Worm (Caenorhabditis elegans): Measurements from ENCODE around the gene F42A6.1.
A peak's percentile ranks its signal among the peaks of the same experiment; 100 is the strongest.
"Not testable (repeated sequence)": the region's sequence is repeated elsewhere in the genome, so short reads cannot be mapped to it uniquely, and the experiment has no call there.

F42A6.1 gene

DNA sequence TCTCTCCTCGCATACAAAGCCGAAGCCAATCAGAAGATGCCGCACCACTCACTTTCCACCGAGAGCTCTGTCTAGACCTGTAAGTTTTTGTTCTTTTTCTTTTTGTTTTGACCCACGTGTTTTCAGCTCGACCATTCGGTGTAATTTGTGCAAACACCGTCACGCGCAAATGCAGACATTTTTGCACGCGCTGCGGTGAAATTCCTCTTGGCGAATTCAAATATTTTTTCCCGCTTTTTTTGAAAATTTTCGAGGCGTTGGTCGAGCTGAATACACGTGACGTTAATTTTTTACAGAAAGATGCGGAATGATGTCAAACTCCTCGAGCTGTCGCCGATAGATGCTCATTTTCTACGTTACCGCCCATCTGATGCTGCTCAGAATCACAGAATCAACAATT is 39.2 kb downstream of the F42A6.1 start, which contains the start of gene C04C3.4:
Gene C04C3.4, plus strand, starts transcription at position 301 of the 400 bp plus-strand sequence.
- not testable (repeated sequence) for TF ChIP-seq ref-1 (GFP tag; conservative IDR thresholded peaks at IDR 0.05); cog-1 (tag; optimal IDR thresholded peaks at IDR 0.05); klf-2 (GFP tag; conservative IDR thresholded peaks at IDR 0.05)

DNA sequence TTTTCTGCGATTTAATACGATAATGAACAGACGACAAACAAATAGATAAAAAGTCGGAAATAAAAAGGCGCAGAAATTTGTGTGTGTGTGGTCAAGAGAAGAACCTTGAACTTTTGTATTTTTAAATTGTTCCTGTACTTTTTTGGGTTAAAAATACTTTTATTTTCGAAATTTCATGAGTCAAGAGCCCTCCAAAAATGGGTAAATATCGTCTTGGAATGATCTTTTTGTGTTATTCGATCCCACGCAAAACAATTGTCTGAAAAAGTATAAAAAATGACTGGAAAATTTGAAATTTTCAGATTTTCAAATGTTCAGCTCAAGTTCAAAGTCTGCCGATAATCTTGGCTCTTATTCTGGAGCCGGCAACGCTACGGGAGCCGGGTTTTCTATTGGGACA is 40.7 kb downstream of the F42A6.1 start, which contains the start of gene C04C3.14:
Gene C04C3.14, plus strand, starts transcription at position 301 of the 400 bp plus-strand sequence.
- TF ChIP-seq med-1 (GFP tag; optimal IDR thresholded peaks at IDR 0.05; ENCODE audit: insufficient read depth), result no peak
- TF ChIP-seq ztf-29 (GFP tag; IDR thresholded peaks at IDR 0.05), result no peak
- no peak for TF ChIP-seq flt-1 (GFP tag; IDR thresholded peaks at IDR 0.05)
- no peak for TF ChIP-seq tab-1 (GFP tag; IDR thresholded peaks at IDR 0.05)
- no peak for TF ChIP-seq klf-2 (GFP tag; conservative IDR thresholded peaks at IDR 0.05)
- TF ChIP-seq cog-1 (tag; optimal IDR thresholded peaks at IDR 0.05), result no peak
- no peak for TF ChIP-seq ztf-23 (GFP tag; IDR thresholded peaks at IDR 0.05)
- TF ChIP-seq ref-1 (GFP tag; conservative IDR thresholded peaks at IDR 0.05), result no peak
- TF ChIP-seq T22C8.4 (GFP tag; IDR thresholded peaks at IDR 0.05), result no peak

DNA sequence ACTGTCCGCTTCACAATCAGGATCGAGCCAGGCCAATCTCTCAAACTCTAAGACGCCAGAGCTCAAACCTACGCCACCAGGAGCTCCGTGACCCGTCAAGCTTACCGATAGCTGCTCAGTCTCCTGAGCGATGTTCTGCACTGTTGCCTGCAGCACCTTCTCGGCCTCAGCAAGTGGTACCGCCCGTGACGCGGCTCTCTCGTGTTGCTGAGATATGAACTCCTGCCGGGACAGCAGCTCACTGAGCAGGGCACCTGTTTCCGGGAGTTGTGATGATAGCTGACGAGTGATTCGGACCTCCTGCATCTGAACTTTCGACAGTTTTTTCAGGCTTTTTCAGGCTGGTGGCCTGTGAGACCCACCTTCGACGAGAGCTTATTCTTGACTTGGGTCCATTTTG is 43.2 kb downstream of the F42A6.1 start:
- TF ChIP-seq ztf-23 (GFP tag; IDR thresholded peaks at IDR 0.05), result no peak
- no peak for TF ChIP-seq med-1 (GFP tag; optimal IDR thresholded peaks at IDR 0.05; ENCODE audit: insufficient read depth)
- TF ChIP-seq klf-2 (GFP tag; conservative IDR thresholded peaks at IDR 0.05), result no peak
- TF ChIP-seq tab-1 (GFP tag; IDR thresholded peaks at IDR 0.05), result no peak
- no peak for TF ChIP-seq ztf-29 (GFP tag; IDR thresholded peaks at IDR 0.05)

DNA sequence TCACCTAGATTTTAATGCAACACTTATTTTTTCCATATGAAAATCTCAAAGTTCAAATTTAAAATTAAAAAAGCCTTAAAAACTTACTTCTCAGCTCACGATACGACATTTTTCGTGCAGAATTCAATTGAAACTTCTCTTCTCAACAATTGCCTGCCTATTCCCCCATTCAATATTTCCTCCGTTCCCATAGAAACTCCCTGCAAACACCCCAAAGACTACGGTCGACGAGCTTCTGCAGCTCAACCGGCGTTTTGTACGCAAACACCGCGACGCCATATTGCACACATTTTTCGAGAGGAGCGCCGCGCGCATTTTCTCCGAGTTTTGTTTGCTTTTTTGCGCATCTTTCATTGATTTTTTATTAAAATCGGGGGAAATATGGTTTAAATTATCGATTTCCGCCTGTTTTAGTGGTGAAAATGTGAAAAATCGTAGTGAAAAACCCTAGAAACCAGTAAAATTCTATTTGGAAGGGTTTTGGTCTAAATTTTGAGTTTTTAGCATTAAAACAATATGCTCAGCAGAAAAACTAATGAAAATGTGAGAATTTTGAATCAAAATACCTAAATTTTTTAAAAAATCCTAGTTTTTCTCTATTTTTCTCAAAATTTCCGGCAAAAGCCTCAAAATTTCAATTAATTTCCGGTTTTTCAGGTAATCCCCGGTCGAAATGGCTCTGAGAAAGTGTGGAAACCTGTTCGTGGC is 44.3 kb downstream of the F42A6.1 start, which contains the start of the genes dyf-3 and pdhb-1:
Gene dyf-3, minus strand, starts transcription at position 217 of the 708 bp plus-strand sequence.
Gene pdhb-1, plus strand, starts transcription at position 658 of the 708 bp plus-strand sequence.
- TF ChIP-seq tab-1 (GFP tag; IDR thresholded peaks at IDR 0.05) (0 out of 2 replicates have a peak, but pooled peaks have one; percentile 41), T22C8.4 (GFP tag; IDR thresholded peaks at IDR 0.05) (no peak), klf-2 (GFP tag; conservative IDR thresholded peaks at IDR 0.05) (no peak), flt-1 (GFP tag; IDR thresholded peaks at IDR 0.05) (no peak), ref-1 (GFP tag; conservative IDR thresholded peaks at IDR 0.05) (no peak), ztf-29 (GFP tag; IDR thresholded peaks at IDR 0.05) (peak; percentile 84), med-1 (GFP tag; optimal IDR thresholded peaks at IDR 0.05; ENCODE audit: insufficient read depth) (no peak)

DNA sequence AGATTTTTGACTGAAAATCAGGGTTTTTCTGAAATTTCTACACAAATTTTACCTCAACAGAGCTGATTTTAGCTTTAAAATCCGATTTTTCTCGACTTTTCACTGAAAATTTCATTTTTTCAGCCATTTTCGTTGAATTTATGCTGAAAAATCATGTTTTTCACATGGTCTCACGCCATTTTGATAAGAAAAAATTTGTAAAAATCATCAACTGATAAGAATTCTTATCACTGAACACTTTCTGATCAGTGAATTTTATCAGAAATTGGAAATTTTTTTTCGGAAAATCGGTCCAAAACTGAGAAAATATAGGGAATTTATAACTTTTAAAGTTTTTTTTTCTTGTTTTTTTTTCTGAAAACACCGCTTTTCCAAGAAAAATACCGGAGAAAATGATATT is 46.1 kb downstream of the F42A6.1 start:
- TF ChIP-seq ref-1 (GFP tag; conservative IDR thresholded peaks at IDR 0.05) (no peak), ztf-23 (GFP tag; IDR thresholded peaks at IDR 0.05) (no peak), klf-2 (GFP tag; conservative IDR thresholded peaks at IDR 0.05) (no peak), cog-1 (tag; optimal IDR thresholded peaks at IDR 0.05) (no peak), med-1 (GFP tag; optimal IDR thresholded peaks at IDR 0.05; ENCODE audit: insufficient read depth) (no peak), flt-1 (GFP tag; IDR thresholded peaks at IDR 0.05) (no peak), ztf-29 (GFP tag; IDR thresholded peaks at IDR 0.05) (no peak), T22C8.4 (GFP tag; IDR thresholded peaks at IDR 0.05) (no peak), tab-1 (GFP tag; IDR thresholded peaks at IDR 0.05) (no peak)

Measured in whole organism, midembryonic.